Fruit fly (Drosophila melanogaster) whole organism, embryonic: ENCODE results near the gene CG6652.
A peak's percentile ranks its signal among the peaks of the same experiment; 100 is the strongest.

Source experiments
- Aef1 ChIP-seq: fragments of 200-800 bp; sonication (Bioruptor generic); IDR thresholded peaks from 3 replicates; pipeline ENCODE4 v1.3.6; 2022; ENCODE audit warnings: missing biosample characterization, missing genetic modification characterization
- B-H1 ChIP-seq: fragments of 200-800 bp; sonication (Bioruptor generic); IDR thresholded peaks from 3 replicates; pipeline ENCODE4 v1.3.6; 2022; ENCODE audit warnings: missing biosample characterization, missing genetic modification characterization
- Blimp-1 ChIP-seq: fragments of 200-800 bp; sonication (Bioruptor generic); optimal IDR thresholded peaks from 3 replicates; lab custom pipeline; 2018; ENCODE audit warnings: missing biosample characterization, missing genetic modification characterization, mild to moderate bottlenecking, moderate library complexity, missing genetic modification reagents
- CG10267 ChIP-seq: fragments of 200-800 bp; sonication (Bioruptor generic); optimal IDR thresholded peaks from 2 replicates; lab custom pipeline; 2018; ENCODE audit warnings: missing biosample characterization, mild to moderate bottlenecking, missing genetic modification characterization, moderate library complexity
- CG10321 ChIP-seq: fragments of 200-800 bp; sonication (Bioruptor generic); IDR thresholded peaks from 2 replicates; pipeline ENCODE4 v1.3.6; 2022; ENCODE audit warnings: missing biosample characterization, missing genetic modification characterization
- CG12155 ChIP-seq: fragments of 200-800 bp; sonication (Bioruptor generic); optimal IDR thresholded peaks from 3 replicates; lab custom pipeline; 2016; ENCODE audit warnings: missing biosample characterization, missing genetic modification characterization
- CG12299 ChIP-seq: fragments of 200-800 bp; sonication (Bioruptor generic); optimal IDR thresholded peaks from 2 replicates; lab custom pipeline; 2018; ENCODE audit warnings: missing biosample characterization, mild to moderate bottlenecking, missing genetic modification characterization
- CG14860 ChIP-seq: fragments of 200-800 bp; sonication (Bioruptor generic); IDR thresholded peaks from 3 replicates; pipeline ENCODE4 v1.3.6; 2022; ENCODE audit warnings: missing biosample characterization, missing genetic modification characterization; ENCODE audit not compliant: partially characterized antibody
- CG1647 ChIP-seq: fragments of 200-800 bp; sonication (Bioruptor generic); optimal IDR thresholded peaks from 3 replicates; lab custom pipeline; 2016; ENCODE audit warnings: missing biosample characterization, missing genetic modification characterization
- CG30020 ChIP-seq: fragments of 200-800 bp; optimal IDR thresholded peaks from 2 replicates; lab custom pipeline; 2019; ENCODE audit warnings: missing biosample characterization, mild to moderate bottlenecking, missing genetic modification characterization, moderate library complexity
- CG31441 ChIP-seq: fragments of 200-800 bp; sonication (Bioruptor generic); IDR thresholded peaks from 2 replicates; pipeline ENCODE4 v1.3.6; 2022; ENCODE audit warnings: missing biosample characterization, missing genetic modification characterization
- CG32767 ChIP-seq: fragments of 200-800 bp; sonication (Bioruptor generic); IDR thresholded peaks from 2 replicates; pipeline ENCODE4 v1.3.6; 2022; ENCODE audit warnings: missing biosample characterization, missing genetic modification characterization
- CG3281 ChIP-seq: fragments of 200-800 bp; sonication (Bioruptor generic); optimal IDR thresholded peaks from 3 replicates; lab custom pipeline; 2017; ENCODE audit warnings: missing biosample characterization, mild to moderate bottlenecking, missing genetic modification characterization
- CG4820 ChIP-seq: fragments of 200-800 bp; sonication (Bioruptor generic); optimal IDR thresholded peaks from 3 replicates; lab custom pipeline; 2016; ENCODE audit warnings: missing biosample characterization, missing genetic modification characterization
- CG5245 ChIP-seq: fragments of 200-800 bp; sonication (Bioruptor generic); optimal IDR thresholded peaks from 3 replicates; lab custom pipeline; 2016; ENCODE audit warnings: missing biosample characterization, missing genetic modification characterization
- CG5953 ChIP-seq: fragments of 200-800 bp; sonication (Bioruptor generic); IDR thresholded peaks from 2 replicates; pipeline ENCODE4 v1.3.6; 2022; ENCODE audit warnings: missing biosample characterization, missing genetic modification characterization
- CG6654 ChIP-seq: fragments of 200-800 bp; sonication (Bioruptor generic); optimal IDR thresholded peaks from 2 replicates; lab custom pipeline; 2017; ENCODE audit warnings: missing biosample characterization, mild to moderate bottlenecking, missing genetic modification characterization
- CG7271 ChIP-seq: fragments of 200-800 bp; sonication (Bioruptor generic); optimal IDR thresholded peaks from 2 replicates; lab custom pipeline; 2018; ENCODE audit warnings: missing biosample characterization, mild to moderate bottlenecking, missing genetic modification characterization, moderate library complexity
- CTCF ChIP-seq: fragments of 200-800 bp; sonication (Bioruptor generic); optimal IDR thresholded peaks from 2 replicates; lab custom pipeline; 2017; ENCODE audit warnings: missing biosample characterization, mild to moderate bottlenecking, missing genetic modification characterization, moderate library complexity
- Camta ChIP-seq: fragments of 200-800 bp; sonication (Bioruptor generic); optimal IDR thresholded peaks from 2 replicates; lab custom pipeline; 2016; ENCODE audit warnings: missing biosample characterization, missing genetic modification characterization
- Chrac-16 ChIP-seq: fragments of 200-800 bp; sonication (Bioruptor generic); optimal IDR thresholded peaks from 3 replicates; lab custom pipeline; 2016; ENCODE audit warnings: missing biosample characterization, missing genetic modification characterization
- CoRest ChIP-seq: fragments of 200-800 bp; sonication (Bioruptor generic); optimal IDR thresholded peaks from 3 replicates; lab custom pipeline; 2018; ENCODE audit warnings: missing biosample characterization, mild to moderate bottlenecking, missing genetic modification characterization, moderate library complexity
- Gsc ChIP-seq: fragments of 200-800 bp; sonication (Bioruptor generic); IDR thresholded peaks from 2 replicates; pipeline ENCODE4 v1.3.6; 2022; ENCODE audit warnings: missing biosample characterization, missing genetic modification characterization
- Hr39 ChIP-seq: fragments of >200 bp; optimal IDR thresholded peaks from 2 replicates; lab custom pipeline; 2017
- Opbp ChIP-seq: fragments of 200-800 bp; sonication (Bioruptor generic); IDR thresholded peaks from 3 replicates; pipeline ENCODE4 v1.3.6; 2022; ENCODE audit warnings: missing biosample characterization, missing genetic modification characterization; ENCODE audit not compliant: partially characterized antibody
- Ravus ChIP-seq: fragments of 200-800 bp; sonication (Bioruptor generic); IDR thresholded peaks from 2 replicates; pipeline ENCODE4 v1.3.6; 2022; ENCODE audit warnings: missing biosample characterization, missing genetic modification characterization
- Side ChIP-seq: fragments of 200-800 bp; sonication (Bioruptor generic); optimal IDR thresholded peaks from 2 replicates; lab custom pipeline; 2016; ENCODE audit warnings: missing biosample characterization, missing genetic modification characterization
- Sry-β ChIP-seq: fragments of 200-800 bp; sonication (Bioruptor generic); optimal IDR thresholded peaks from 2 replicates; lab custom pipeline; 2018; ENCODE audit warnings: missing biosample characterization, mild to moderate bottlenecking, missing genetic modification characterization, moderate library complexity
- TFAM ChIP-seq: fragments of 200-800 bp; sonication (Bioruptor generic); optimal IDR thresholded peaks from 2 replicates; lab custom pipeline; 2017; ENCODE audit warnings: missing biosample characterization, missing genetic modification characterization, inconsistent platforms
- Tbp ChIP-seq: fragments of >200 bp; optimal IDR thresholded peaks from 2 replicates; lab custom pipeline; 2018; ENCODE audit warnings: missing biosample characterization, missing genetic modification characterization
- Xbp1 ChIP-seq: fragments of 200-800 bp; sonication (Bioruptor generic); optimal IDR thresholded peaks from 3 replicates; lab custom pipeline; 2016; ENCODE audit warnings: missing biosample characterization, mild to moderate bottlenecking, missing genetic modification characterization
- btn ChIP-seq: fragments of 200-800 bp; sonication (Bioruptor generic); optimal IDR thresholded peaks from 2 replicates; lab custom pipeline; 2016; ENCODE audit warnings: missing biosample characterization, missing genetic modification characterization
- caup ChIP-seq: fragments of 200-800 bp; sonication (Bioruptor generic); optimal IDR thresholded peaks from 3 replicates; lab custom pipeline; 2017; ENCODE audit warnings: missing biosample characterization, mild to moderate bottlenecking, missing genetic modification characterization, moderate library complexity; ENCODE audit not compliant: severe bottlenecking
- cwo ChIP-seq: fragments of 200-800 bp; sonication (Bioruptor generic); optimal IDR thresholded peaks from 3 replicates; lab custom pipeline; 2017; ENCODE audit warnings: missing biosample characterization, missing genetic modification characterization, mild to moderate bottlenecking, moderate library complexity, missing genetic modification reagents
- dmrt11E ChIP-seq: fragments of 200-800 bp; sonication (Bioruptor generic); optimal IDR thresholded peaks from 3 replicates; lab custom pipeline; 2018; ENCODE audit warnings: missing biosample characterization, mild to moderate bottlenecking, missing genetic modification characterization, moderate library complexity
- dysf ChIP-seq: fragments of 200-800 bp; sonication (Bioruptor generic); IDR thresholded peaks from 3 replicates; pipeline ENCODE4 v1.3.6; 2022; ENCODE audit warnings: missing biosample characterization, missing genetic modification characterization
- fd102C ChIP-seq: fragments of 200-800 bp; sonication (Bioruptor generic); optimal IDR thresholded peaks from 2 replicates; lab custom pipeline; 2018; ENCODE audit warnings: missing biosample characterization, mild to moderate bottlenecking, missing genetic modification characterization, moderate library complexity
- hbn ChIP-seq: fragments of 200-800 bp; sonication (Bioruptor generic); IDR thresholded peaks from 2 replicates; pipeline ENCODE4 v1.3.6; 2022; ENCODE audit warnings: missing biosample characterization, missing genetic modification characterization; ENCODE audit not compliant: partially characterized antibody
- ind ChIP-seq: fragments of 200-800 bp; sonication (Bioruptor generic); optimal IDR thresholded peaks from 3 replicates; lab custom pipeline; 2016; ENCODE audit warnings: missing biosample characterization, missing genetic modification characterization
- jigr1 ChIP-seq: fragments of 200-800 bp; sonication (Bioruptor generic); IDR thresholded peaks from 3 replicates; pipeline ENCODE4 v1.3.6; 2022; ENCODE audit warnings: missing biosample characterization, missing genetic modification characterization
- ken ChIP-seq: fragments of 200-800 bp; sonication (Bioruptor generic); IDR thresholded peaks from 3 replicates; pipeline ENCODE4 v1.3.6; 2022; ENCODE audit warnings: missing biosample characterization, missing genetic modification characterization
- knrl ChIP-seq: fragments of 200-800 bp; sonication (Bioruptor generic); IDR thresholded peaks from 3 replicates; pipeline ENCODE4 v1.3.6; 2022; ENCODE audit warnings: missing biosample characterization, missing genetic modification characterization; ENCODE audit not compliant: partially characterized antibody
- mam ChIP-seq: fragments of 200-800 bp; sonication (Bioruptor generic); optimal IDR thresholded peaks from 3 replicates; lab custom pipeline; 2016; ENCODE audit warnings: missing biosample characterization, missing genetic modification characterization
- mirr ChIP-seq: fragments of 200-800 bp; sonication (Bioruptor generic); optimal IDR thresholded peaks from 3 replicates; lab custom pipeline; 2018; ENCODE audit warnings: missing biosample characterization, mild to moderate bottlenecking, missing genetic modification characterization
- pros ChIP-seq: fragments of 200-800 bp; sonication (Bioruptor generic); optimal IDR thresholded peaks from 3 replicates; lab custom pipeline; 2019; ENCODE audit warnings: missing biosample characterization, mild to moderate bottlenecking, missing genetic modification characterization, moderate library complexity
- sqz ChIP-seq: fragments of 200-800 bp; sonication (Bioruptor generic); optimal IDR thresholded peaks from 3 replicates; lab custom pipeline; 2018; ENCODE audit warnings: missing biosample characterization, mild to moderate bottlenecking, missing genetic modification characterization
- sr ChIP-seq: fragments of 200-800 bp; sonication (Bioruptor generic); IDR thresholded peaks from 3 replicates; pipeline ENCODE4 v1.3.6; 2022; ENCODE audit warnings: missing biosample characterization, missing genetic modification characterization
- sug ChIP-seq: fragments of 200-800 bp; optimal IDR thresholded peaks from 2 replicates; lab custom pipeline; 2019; ENCODE audit warnings: missing biosample characterization, mild to moderate bottlenecking, missing genetic modification characterization, moderate library complexity
- unc-4 ChIP-seq: fragments of 200-800 bp; sonication (Bioruptor generic); IDR thresholded peaks from 2 replicates; pipeline ENCODE4 v1.3.6; 2022; ENCODE audit warnings: missing biosample characterization, missing genetic modification characterization; ENCODE audit not compliant: partially characterized antibody
- wdn ChIP-seq: fragments of 200-800 bp; sonication (Bioruptor generic); IDR thresholded peaks from 2 replicates; pipeline ENCODE4 v1.3.6; 2022; ENCODE audit warnings: missing biosample characterization, missing genetic modification characterization
- wor ChIP-seq: fragments of 200-800 bp; sonication (Bioruptor generic); IDR thresholded peaks from 2 replicates; pipeline ENCODE4 v1.3.6; 2022; ENCODE audit warnings: missing biosample characterization, missing genetic modification characterization

The CG6652 gene

DNA sequence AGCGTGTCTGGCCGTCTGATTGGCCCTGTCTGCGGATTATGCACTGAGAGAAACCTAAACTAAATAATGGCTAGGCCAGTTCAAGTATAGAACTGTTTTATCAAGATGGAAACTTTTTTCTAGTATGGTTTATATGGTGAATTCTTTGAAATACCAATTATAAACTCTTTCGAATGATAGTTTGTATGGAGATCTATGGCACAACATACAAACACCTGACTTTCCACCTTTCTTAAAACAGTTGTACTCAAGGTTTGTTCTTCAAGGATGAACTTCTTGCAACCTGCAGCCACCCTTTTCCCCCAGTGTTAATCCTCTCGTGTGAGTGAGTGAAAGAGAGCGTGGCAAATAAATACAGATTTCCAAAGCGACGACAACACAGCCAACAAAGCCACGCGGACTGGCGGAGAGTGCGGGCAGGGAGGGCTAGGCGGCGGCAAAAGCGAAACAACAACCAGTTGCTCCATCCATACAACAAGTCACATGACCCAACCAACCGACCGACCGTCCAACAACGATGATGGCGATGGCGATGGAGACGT lies 18.4 kb downstream of the CG6652 start (continued):
- peak; percentile 36 for TF ChIP-seq sqz
- peak; percentile 88 for TF ChIP-seq mam (GFP tag; lab: Kevin White, UChicago)
- peak; percentile 79 for TF ChIP-seq btn (GFP tag; lab: Kevin White, UChicago)
- TF ChIP-seq CG32767 (GFP tag; lab: Robert Waterston, UW) = peak; percentile 89
- peak; percentile 59 for TF ChIP-seq sug (tag; lab: Kevin White, UChicago)
- TF ChIP-seq B-H1 (GFP tag; lab: Robert Waterston, UW) = peak; percentile 73
- no peak for TF ChIP-seq Tbp
- peak; percentile 71 for TF ChIP-seq CG5245 (GFP tag; lab: Kevin White, UChicago)
- peak; percentile 90 for TF ChIP-seq CG3281 (GFP tag; lab: Kevin White, UChicago)
- TF ChIP-seq ken = peak; percentile 70; the same call in 2 of the 3 replicates
- peak; percentile 63 for TF ChIP-seq wdn (GFP tag; lab: Robert Waterston, UW)
- TF ChIP-seq knrl (GFP tag; lab: Robert Waterston, UW) = no peak
- peak; percentile 81 for TF ChIP-seq CG4820 (GFP tag; lab: Kevin White, UChicago)
- TF ChIP-seq CTCF (GFP tag; lab: Kevin White, UChicago) = peak; percentile 50
- peak; percentile 76 for TF ChIP-seq Side (GFP tag; lab: Kevin White, UChicago)
- peak; percentile 86 for TF ChIP-seq Aef1 (GFP tag; lab: Robert Waterston, UW)
- peak; percentile 85 for TF ChIP-seq ind (GFP tag; lab: Kevin White, UChicago)
- peak; percentile 63 for TF ChIP-seq dmrt11E (tag; lab: Kevin White, UChicago)
- TF ChIP-seq Camta (GFP tag; lab: Kevin White, UChicago) = peak; percentile 90
- no peak for TF ChIP-seq pros
- TF ChIP-seq Xbp1 = peak; percentile 84
- TF ChIP-seq jigr1 (GFP tag; lab: Robert Waterston, UW) = peak; percentile 83
- TF ChIP-seq CG30020 (tag; lab: Kevin White, UChicago) = peak; percentile 55
- peak; percentile 62 for TF ChIP-seq Gsc (GFP tag; lab: Robert Waterston, UW)
- TF ChIP-seq CG6654 (GFP tag; lab: Kevin White, UChicago) = peak; percentile 38
- peak; percentile 73 for TF ChIP-seq CG10267 (tag; lab: Kevin White, UChicago)
- peak; percentile 84 for TF ChIP-seq CG31441 (GFP tag; lab: Robert Waterston, UW)
- no peak for TF ChIP-seq CG7271 (tag; lab: Kevin White, UChicago)
- TF ChIP-seq wor (GFP tag; lab: Robert Waterston, UW) = peak; percentile 64
- TF ChIP-seq CoRest (tag; lab: Kevin White, UChicago) = peak; percentile 94
- TF ChIP-seq CG1647 = peak; percentile 86
- peak; percentile 33 for TF ChIP-seq mirr (GFP tag; lab: Kevin White, UChicago)
- TF ChIP-seq Opbp (GFP tag; lab: Robert Waterston, UW) = no peak
- TF ChIP-seq Hr39 (lab: Kevin White, UChicago) = no peak
- no peak for TF ChIP-seq unc-4 (GFP tag; lab: Robert Waterston, UW)
- TF ChIP-seq hbn = no peak
- TF ChIP-seq Chrac-16 = peak; percentile 78
- 0 out of 3 replicates have a peak, but pooled peaks have one; percentile 19 for TF ChIP-seq sr (GFP tag; lab: Robert Waterston, UW)
- TF ChIP-seq CG12155 (GFP tag; lab: Kevin White, UChicago) = peak; percentile 73
- peak; percentile 68 for TF ChIP-seq cwo (GFP tag; lab: Kevin White, UChicago)
- TF ChIP-seq CG12299 = peak; percentile 74
- no peak for TF ChIP-seq TFAM (GFP tag; lab: Kevin White, UChicago)
- TF ChIP-seq CG5953 (GFP tag; lab: Robert Waterston, UW) = peak; percentile 72
- TF ChIP-seq fd102C = no peak
- TF ChIP-seq Sry-β (GFP tag; lab: Kevin White, UChicago) = no peak
- peak; percentile 81 for TF ChIP-seq caup (GFP tag; lab: Kevin White, UChicago)
- peak; percentile 80 for TF ChIP-seq Blimp-1 (GFP tag; lab: Kevin White, UChicago)
- peak; percentile 61 for TF ChIP-seq Ravus
- peak; percentile 94 for TF ChIP-seq dysf
- TF ChIP-seq CG10321 (GFP tag; lab: Robert Waterston, UW) = peak; percentile 64; the same call in 1 of the 2 replicates
- TF ChIP-seq CG14860 = no peak
